Fruit fly (Drosophila melanogaster): ENCODE data around the gene nSyb.

Gene nSyb

DNA sequence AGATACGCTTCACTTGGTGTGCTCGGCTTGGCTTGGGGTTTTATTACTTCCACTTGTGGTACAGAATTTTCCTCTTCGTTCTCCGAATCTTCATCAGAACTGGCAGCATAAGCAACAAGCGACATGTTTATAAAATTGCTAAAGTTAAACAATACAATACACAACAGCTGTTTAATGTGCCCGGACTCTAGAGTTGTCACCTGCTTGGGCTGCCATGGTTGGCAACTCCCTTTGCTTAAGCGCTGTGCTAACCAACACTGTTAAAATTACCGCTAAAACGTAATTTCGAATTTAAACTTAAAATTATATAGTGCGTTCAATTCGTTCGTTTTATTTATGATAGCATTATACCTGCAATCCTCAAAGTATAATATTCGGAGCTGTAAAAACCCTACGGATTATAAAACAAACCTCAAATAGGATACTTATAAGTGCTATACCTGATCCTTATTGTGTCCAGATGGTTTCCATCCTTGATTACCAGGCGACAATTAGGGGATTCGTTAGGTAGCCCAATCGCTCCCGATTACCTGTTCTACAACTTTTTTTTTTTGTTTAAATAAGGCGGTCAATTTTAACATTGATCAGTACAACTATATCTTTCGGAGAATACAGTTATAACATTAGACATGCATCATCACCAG lies 9.8 kb upstream of the nSyb start, which contains the start of the genes CG17249 and Bro (continued):
- TF ChIP-seq pros (GFP tag; optimal IDR thresholded peaks at IDR 0.05) (no peak), wor (GFP tag; IDR thresholded peaks at IDR 0.05) (no peak), wdn (GFP tag; IDR thresholded peaks at IDR 0.05) (no peak), CG1792 (GFP tag; optimal IDR thresholded peaks at IDR 0.05) (peak; percentile 5), pita (GFP tag; optimal IDR thresholded peaks at IDR 0.05) (no peak), CG14710 (tag; optimal IDR thresholded peaks at IDR 0.05) (peak; percentile 71), CG31224 (GFP tag; IDR thresholded peaks at IDR 0.05) (no peak), Optix (GFP tag; IDR thresholded peaks at IDR 0.05) (no peak), Mes4 (GFP tag; optimal IDR thresholded peaks at IDR 0.05) (no peak), CG42726 (GFP tag; IDR thresholded peaks at IDR 0.05; ENCODE audit: partially characterized antibody) (no peak), CG15479 (GFP tag; optimal IDR thresholded peaks at IDR 0.05) (no peak), dpn (GFP tag; optimal IDR thresholded peaks at IDR 0.05) (peak; percentile 41 to 64), CG9437 (GFP tag; optimal IDR thresholded peaks at IDR 0.05) (no peak), da (GFP tag; optimal IDR thresholded peaks at IDR 0.05) (no peak), dati (GFP tag; IDR thresholded peaks at IDR 0.05) (no peak), Usf (GFP tag; optimal IDR thresholded peaks at IDR 0.05) (no peak), pan (optimal IDR thresholded peaks at IDR 0.05) (no peak), pan (GFP tag; optimal IDR thresholded peaks at IDR 0.05 in 1 of 2, IDR thresholded peaks at IDR 0.05 in 1 of 2) (no peak), Med (GFP tag) (peak; percentile 94), CG6791 (GFP tag; IDR thresholded peaks at IDR 0.05; ENCODE audit: partially characterized antibody) (no peak), CG11456 (GFP tag; IDR thresholded peaks at IDR 0.05) (no peak), CG7786 (GFP tag; optimal IDR thresholded peaks at IDR 0.05) (peak; percentile 59), E2f2 (GFP tag; IDR thresholded peaks at IDR 0.05) (peak; percentile 97), Hr39 (optimal IDR thresholded peaks at IDR 0.05) (no peak), CG10147 (GFP tag; optimal IDR thresholded peaks at IDR 0.05) (no peak), Camta (GFP tag; optimal IDR thresholded peaks at IDR 0.05) (no peak), CG4820 (GFP tag; optimal IDR thresholded peaks at IDR 0.05) (no peak), insv (GFP tag; optimal IDR thresholded peaks at IDR 0.05) (no peak), nau (GFP tag; optimal IDR thresholded peaks at IDR 0.05) (no peak), Lhr (GFP tag; optimal IDR thresholded peaks at IDR 0.05) (no peak), tx (GFP tag; optimal IDR thresholded peaks at IDR 0.05) (no peak), CG15011 (GFP tag; optimal IDR thresholded peaks at IDR 0.05) (no peak), CG7271 (tag; optimal IDR thresholded peaks at IDR 0.05) (no peak), CG6272 (GFP tag; IDR thresholded peaks at IDR 0.05) (no peak), gem (tag; optimal IDR thresholded peaks at IDR 0.05) (no peak), vnd (GFP tag; IDR thresholded peaks at IDR 0.05; ENCODE audit: partially characterized antibody) (0 out of 3 replicates have a peak, but pooled peaks have one; percentile 10), CG34376 (GFP tag; optimal IDR thresholded peaks at IDR 0.05) (peak; percentile 16), CG3163 (GFP tag; optimal IDR thresholded peaks at IDR 0.05) (peak; percentile 52), Trl (optimal IDR thresholded peaks at IDR 0.05) (no peak), Trl (GFP tag; optimal IDR thresholded peaks at IDR 0.05) (no peak), CG13287 (GFP tag; IDR thresholded peaks at IDR 0.05; ENCODE audit: partially characterized antibody) (peak; percentile 51), nom (GFP tag; optimal IDR thresholded peaks at IDR 0.05) (no peak), CG4404 (GFP tag; IDR thresholded peaks at IDR 0.05) (no peak), CG6854 (GFP tag; optimal IDR thresholded peaks at IDR 0.05) (no peak), Ravus (GFP tag; IDR thresholded peaks at IDR 0.05) (no peak), dan (GFP tag; IDR thresholded peaks at IDR 0.05) (no peak), row (GFP tag; IDR thresholded peaks at IDR 0.05) (peak; percentile 53; the same call in 2 of the 3 replicates), mld (GFP tag; IDR thresholded peaks at IDR 0.05; ENCODE audit: partially characterized antibody) (no peak), CG2116 (GFP tag; optimal IDR thresholded peaks at IDR 0.05) (peak; percentile 45), tio (GFP tag; optimal IDR thresholded peaks at IDR 0.05) (no peak), CG12769 (tag; optimal IDR thresholded peaks at IDR 0.05) (peak; percentile 59)
